Worm (Caenorhabditis elegans) whole organism, early embryonic: Measurements from ENCODE around the gene C01G6.3.

ENCODE experiments used
- B0310.2 ChIP-seq: sonication (generic microtip); optimal IDR thresholded peaks from 2 replicates; lab custom pipeline; 2016; ENCODE audit warnings: mild to moderate bottlenecking, missing genetic modification characterization, missing compliant biosample characterization
- F13C5.2 ChIP-seq: sonication (generic microtip); optimal IDR thresholded peaks from 2 replicates; lab custom pipeline; 2017; ENCODE audit warnings: mild to moderate bottlenecking, missing genetic modification characterization, inconsistent platforms, missing compliant biosample characterization
- aly-1 ChIP-seq: sonication (generic microtip); optimal IDR thresholded peaks from 2 replicates; lab custom pipeline; 2016; ENCODE audit warnings: missing genetic modification characterization, missing compliant biosample characterization
- ama-1 ChIP-seq: fragments of 150-350 bp; optimal IDR thresholded peaks from 2 replicates; lab custom pipeline; 2014
- ceh-13 ChIP-seq: fragments of 200-800 bp; sonication (Bioruptor generic); optimal IDR thresholded peaks from 2 replicates; lab custom pipeline; 2018; ENCODE audit warnings: mild to moderate bottlenecking, missing genetic modification characterization, missing compliant biosample characterization
- ceh-36 ChIP-seq: sonication (generic microtip); optimal IDR thresholded peaks from 2 replicates; lab custom pipeline; 2016; ENCODE audit warnings: missing genetic modification characterization, inconsistent platforms, missing compliant biosample characterization
- ets-7 ChIP-seq: sonication (generic microtip); optimal IDR thresholded peaks from 2 replicates; lab custom pipeline; 2016; ENCODE audit warnings: missing genotype, missing genetic modification characterization, missing compliant biosample characterization
- flt-1 ChIP-seq: fragments of 200-800 bp; sonication (Bioruptor generic); IDR thresholded peaks from 2 replicates; pipeline ENCODE4 v1.3.6; 2022; ENCODE audit warnings: missing genetic modification characterization, missing compliant biosample characterization
- hmbx-1 ChIP-seq: sonication (generic microtip); optimal IDR thresholded peaks from 2 replicates; lab custom pipeline; 2016; ENCODE audit warnings: mild to moderate bottlenecking, missing genetic modification characterization, missing compliant biosample characterization
- hmg-4 ChIP-seq: fragments of 200-800 bp; sonication (Bioruptor generic); optimal IDR thresholded peaks from 2 replicates; lab custom pipeline; 2018; ENCODE audit warnings: mild to moderate bottlenecking, missing genetic modification characterization, missing compliant biosample characterization
- hnd-1 ChIP-seq: sonication (generic microtip); optimal IDR thresholded peaks from 2 replicates; lab custom pipeline; 2016; ENCODE audit warnings: missing genetic modification characterization, missing compliant biosample characterization
- pes-1 ChIP-seq: fragments of 200-800 bp; sonication (Bioruptor generic); IDR thresholded peaks from 2 replicates; pipeline ENCODE4 v1.3.6; 2022; ENCODE audit warnings: missing genetic modification reagents, missing genetic modification characterization, missing compliant biosample characterization
- scrt-1 ChIP-seq: fragments of 200-800 bp; sonication (Bioruptor generic); IDR thresholded peaks from 2 replicates; pipeline ENCODE4 v1.3.6; 2022; ENCODE audit warnings: missing genetic modification characterization, missing compliant biosample characterization
- sea-1 ChIP-seq: fragments of 200-800 bp; sonication (Bioruptor generic); conservative IDR thresholded peaks from 2 replicates; pipeline ENCODE4 v1.3.6; 2022; ENCODE audit warnings: missing genetic modification characterization, missing compliant biosample characterization
- tbx-11 ChIP-seq: fragments of 200-800 bp; sonication (Bioruptor generic); IDR thresholded peaks from 2 replicates; pipeline ENCODE4 v1.3.6; 2022; ENCODE audit warnings: missing genetic modification characterization, missing compliant biosample characterization
- tbx-37 ChIP-seq: fragments of 200-800 bp; sonication (Bioruptor generic); conservative IDR thresholded peaks from 2 replicates; pipeline ENCODE4 v1.3.6; 2022; ENCODE audit warnings: missing genetic modification reagents, missing genetic modification characterization, missing compliant biosample characterization
- tra-4 ChIP-seq: sonication (generic microtip); optimal IDR thresholded peaks from 2 replicates; lab custom pipeline; 2017; ENCODE audit warnings: missing genetic modification characterization, missing compliant biosample characterization

The C01G6.3 gene

DNA sequence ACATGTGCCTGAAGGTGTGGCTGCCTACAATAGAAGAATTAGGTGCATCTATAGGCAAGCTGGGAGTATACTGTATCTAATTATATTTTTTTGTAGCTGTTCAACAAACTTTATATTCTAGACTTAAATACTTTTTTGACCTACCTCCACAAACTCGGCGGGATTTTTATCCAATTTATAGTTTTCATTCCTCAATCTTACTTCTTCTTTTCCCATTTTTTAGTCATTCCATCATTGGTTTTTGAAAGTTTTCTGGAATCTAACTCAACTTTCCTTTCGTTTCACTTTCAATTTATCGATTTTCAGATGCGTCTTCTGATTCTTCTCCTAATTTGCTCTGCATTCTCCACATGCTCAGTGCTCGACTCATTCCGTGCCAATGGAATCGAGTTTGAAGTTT lies at the start of gene C01G6.3:
Gene C01G6.3, plus strand, starts transcription at position 301 of the 400 bp plus-strand sequence.
- TF ChIP-seq hnd-1 (tag; lab: Kevin White, UChicago) (no peak), ama-1 (lab: Kevin White, UChicago) (no peak), hmbx-1 (tag; lab: Kevin White, UChicago) (no peak), flt-1 (no peak), tbx-37 (no peak), ceh-36 (no peak), scrt-1 (GFP tag; lab: Robert Waterston, UW) (no peak), hmg-4 (GFP tag; lab: Kevin White, UChicago) (no peak), B0310.2 (tag; lab: Kevin White, UChicago) (no peak), ceh-13 (no peak), tra-4 (tag; lab: Kevin White, UChicago) (no peak), F13C5.2 (tag; lab: Kevin White, UChicago) (no peak), tbx-11 (GFP tag; lab: Robert Waterston, UW) (no peak), aly-1 (tag; lab: Kevin White, UChicago) (no peak)

DNA sequence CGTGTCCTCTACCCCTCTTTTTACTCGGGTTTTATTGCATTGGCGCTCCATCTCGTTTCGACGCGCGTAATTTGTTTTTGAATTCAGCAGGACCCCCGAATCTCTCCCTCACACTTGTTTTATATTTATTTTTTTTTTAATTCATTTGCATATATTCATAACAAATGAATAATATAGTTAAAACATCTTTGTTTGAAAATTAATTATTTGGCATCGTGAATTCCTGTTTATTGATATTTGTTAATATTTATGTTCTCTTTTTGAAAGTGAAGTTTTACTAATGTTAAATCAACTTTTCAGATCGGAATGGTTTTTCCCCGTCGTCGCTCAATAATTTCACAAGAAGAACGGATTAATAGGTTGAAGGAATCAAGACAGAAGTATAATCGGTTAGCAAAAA lies 46.7 kb upstream of the C01G6.3 start, which contains the start of gene ZK1067.3:
Gene ZK1067.3, plus strand, starts transcription at position 301 of the 400 bp plus-strand sequence.
- no peak for TF ChIP-seq tbx-37

DNA sequence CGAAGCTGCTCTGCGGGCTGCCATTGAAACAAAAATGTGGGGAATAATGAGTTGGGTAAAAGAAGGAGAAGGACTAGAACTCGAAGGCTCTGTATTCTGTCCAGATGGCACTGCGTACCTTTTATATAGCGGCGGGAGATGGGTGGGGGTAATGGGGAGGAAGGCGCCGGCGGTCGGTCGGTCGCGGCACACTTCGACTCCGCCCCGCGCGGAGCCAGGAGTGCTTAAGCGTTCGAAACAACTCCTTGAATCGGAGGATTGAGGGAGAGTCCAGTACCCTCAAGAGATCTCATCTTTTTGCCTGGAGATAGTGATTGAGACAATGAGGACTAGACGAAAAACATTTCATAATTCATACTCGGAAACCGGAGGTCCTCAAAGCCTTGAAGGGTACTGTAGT lies 42.6 kb upstream of the C01G6.3 start, which contains the start of gene abu-14:
Gene abu-14, minus strand, starts transcription at position 81 of the 400 bp plus-strand sequence.
- TF ChIP-seq scrt-1 (GFP tag; lab: Robert Waterston, UW) (peak; percentile 19; the same call in 1 of the 2 replicates), tbx-37 (no peak)

DNA sequence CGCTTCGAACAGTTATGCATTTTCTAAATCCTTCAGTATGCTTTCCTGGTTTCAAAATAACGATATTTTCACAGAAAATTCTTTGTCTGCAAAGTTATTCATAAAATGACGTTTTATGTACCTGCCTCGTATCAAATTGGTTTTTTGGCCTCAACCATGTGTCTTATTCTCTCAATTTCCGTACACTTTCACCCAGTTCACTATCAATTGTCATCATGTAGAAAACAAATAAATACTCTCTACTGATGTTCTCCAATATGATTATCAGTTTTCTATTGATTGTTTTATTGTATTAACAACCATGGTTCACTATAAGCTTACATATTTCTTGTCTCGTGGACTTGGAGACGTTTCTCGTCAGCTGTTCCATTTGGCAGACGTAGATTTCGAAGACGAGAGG lies 38.4 kb upstream of the C01G6.3 start, which contains the start of gene gst-13:
Gene gst-13, plus strand, starts transcription at position 218 of the 400 bp plus-strand sequence.
- TF ChIP-seq pes-1 (GFP tag; lab: Robert Waterston, UW): no peak
- no peak for TF ChIP-seq scrt-1 (GFP tag; lab: Robert Waterston, UW)
- TF ChIP-seq hmbx-1 (tag; lab: Kevin White, UChicago): no peak
- TF ChIP-seq tra-4 (tag; lab: Kevin White, UChicago): no peak
- TF ChIP-seq ets-7 (tag; lab: Kevin White, UChicago): no peak
- TF ChIP-seq B0310.2 (tag; lab: Kevin White, UChicago): no peak
- no peak for TF ChIP-seq ceh-13

DNA sequence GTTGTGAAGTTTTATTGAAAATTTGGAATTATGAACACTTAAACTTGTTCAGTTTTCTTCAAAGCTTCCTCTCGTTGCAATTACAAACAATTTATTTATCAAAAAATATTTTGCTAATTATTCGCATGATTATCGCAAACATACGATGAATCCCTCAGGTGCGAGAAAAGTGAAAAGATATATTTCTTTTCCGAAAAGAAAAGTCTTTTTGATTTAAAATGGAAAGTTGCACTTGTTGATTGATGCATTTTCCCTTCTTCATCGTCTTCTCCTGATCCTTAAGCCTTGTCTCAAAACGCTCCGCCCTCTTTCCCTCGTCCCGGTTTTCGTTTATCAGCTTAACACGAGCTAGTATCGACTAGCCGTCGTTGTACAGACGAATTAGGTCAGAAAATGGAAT lies 37.2 kb upstream of the C01G6.3 start:
- TF ChIP-seq flt-1 (no peak), tbx-11 (GFP tag; lab: Robert Waterston, UW) (no peak), hmbx-1 (tag; lab: Kevin White, UChicago) (no peak), F13C5.2 (tag; lab: Kevin White, UChicago) (no peak), ceh-13 (no peak), ets-7 (tag; lab: Kevin White, UChicago) (no peak), B0310.2 (tag; lab: Kevin White, UChicago) (no peak)

DNA sequence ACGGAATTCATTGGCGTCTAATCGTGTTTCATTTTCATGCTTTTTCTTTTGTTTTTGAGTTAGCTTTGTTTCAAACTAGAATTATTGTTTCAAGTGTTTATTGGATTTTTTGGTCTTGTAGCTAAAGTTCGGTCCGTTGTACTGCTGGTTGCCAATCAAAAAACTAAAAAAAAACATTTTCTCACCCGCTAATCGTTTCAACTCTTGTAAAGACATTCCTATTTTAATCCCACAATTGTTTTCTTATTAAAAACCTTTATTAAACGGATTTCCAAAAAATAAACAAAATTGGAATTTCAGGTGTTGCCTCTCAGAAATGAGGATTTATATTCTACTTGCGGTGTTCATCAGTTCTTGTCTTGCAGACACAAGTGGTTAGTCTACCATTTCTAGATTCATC lies 36.8 kb upstream of the C01G6.3 start, which contains the start of gene T26C5.2:
Gene T26C5.2, plus strand, starts transcription at position 301 of the 400 bp plus-strand sequence.
- TF ChIP-seq hmg-4 (GFP tag; lab: Kevin White, UChicago) (no peak), hmbx-1 (tag; lab: Kevin White, UChicago) (no peak)

DNA sequence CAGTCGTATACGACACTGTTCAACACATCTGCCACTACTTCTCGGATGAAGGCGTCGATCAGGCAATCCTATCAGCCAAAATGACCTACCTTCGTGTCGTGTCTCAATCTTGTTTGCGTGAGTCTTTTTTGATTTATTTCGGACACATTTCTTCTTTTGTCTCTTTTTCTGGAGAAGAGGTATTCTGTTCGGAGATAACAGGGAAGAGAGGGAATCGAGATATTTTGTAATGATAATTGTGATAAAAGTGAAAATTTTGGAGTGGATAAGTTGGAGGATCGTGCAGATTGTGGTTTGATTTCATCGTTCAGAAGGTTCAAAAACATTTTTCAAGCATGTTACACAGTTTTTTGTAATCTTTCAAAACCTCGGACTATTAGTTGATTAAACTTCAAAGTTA lies 35.9 kb upstream of the C01G6.3 start:
- TF ChIP-seq ceh-36 (no peak), ets-7 (tag; lab: Kevin White, UChicago) (no peak), pes-1 (GFP tag; lab: Robert Waterston, UW) (no peak), hmbx-1 (tag; lab: Kevin White, UChicago) (no peak), tra-4 (tag; lab: Kevin White, UChicago) (no peak), aly-1 (tag; lab: Kevin White, UChicago) (no peak), scrt-1 (GFP tag; lab: Robert Waterston, UW) (no peak), B0310.2 (tag; lab: Kevin White, UChicago) (no peak), hnd-1 (tag; lab: Kevin White, UChicago) (no peak), hmg-4 (GFP tag; lab: Kevin White, UChicago) (no peak), flt-1 (no peak), tbx-11 (GFP tag; lab: Robert Waterston, UW) (no peak), F13C5.2 (tag; lab: Kevin White, UChicago) (no peak), ceh-13 (no peak), sea-1 (GFP tag; lab: Robert Waterston, UW) (no peak), ama-1 (lab: Kevin White, UChicago) (no peak), tbx-37 (no peak)

DNA sequence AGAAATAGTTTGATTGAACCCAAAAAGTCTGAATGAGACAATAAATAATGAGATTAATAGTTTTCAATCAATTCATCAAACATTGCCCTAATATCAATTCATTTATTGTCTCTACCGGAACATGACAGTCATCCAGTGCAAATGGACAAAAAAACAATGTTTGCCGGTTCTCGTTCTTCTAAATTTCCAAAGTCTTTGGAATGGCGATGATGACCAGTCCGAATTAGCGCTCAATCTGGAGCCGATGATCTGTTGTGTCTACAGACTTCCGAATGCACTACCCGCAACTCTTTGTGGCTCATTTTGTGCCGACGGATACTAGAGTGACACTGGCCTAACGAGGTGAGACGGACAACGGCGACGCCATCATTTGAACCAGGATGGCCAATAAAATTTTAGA lies 33.4 kb upstream of the C01G6.3 start, which contains the start of gene T26C5.3:
Gene T26C5.3, plus strand, starts transcription at position 301 of the 400 bp plus-strand sequence.
- TF ChIP-seq scrt-1 (GFP tag; lab: Robert Waterston, UW): no peak
- no peak for TF ChIP-seq ceh-13
- TF ChIP-seq hnd-1 (tag; lab: Kevin White, UChicago): no peak

DNA sequence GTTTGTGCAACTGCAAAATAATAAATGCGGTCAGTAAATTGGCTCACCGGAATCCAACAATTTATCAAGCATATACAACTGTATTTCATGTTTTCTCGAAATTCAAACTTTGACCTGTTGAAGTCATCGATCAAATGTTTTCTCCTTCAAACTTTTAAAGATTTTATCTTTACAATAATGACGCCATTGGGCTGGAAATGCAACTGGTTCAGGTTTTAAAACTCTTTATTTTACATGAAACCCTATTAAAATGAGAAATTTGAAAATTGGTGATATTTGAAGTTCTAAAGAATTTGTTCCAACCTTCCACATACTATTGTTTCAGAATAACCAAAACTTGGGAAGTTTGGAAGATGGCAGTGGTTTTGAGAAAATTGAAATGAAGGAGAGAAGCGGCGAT lies 32.7 kb upstream of the C01G6.3 start:
- TF ChIP-seq pes-1 (GFP tag; lab: Robert Waterston, UW) (no peak), hnd-1 (tag; lab: Kevin White, UChicago) (no peak), B0310.2 (tag; lab: Kevin White, UChicago) (no peak), ceh-36 (no peak)
